Worm (Caenorhabditis elegans) whole organism, mixed stage, embryonic: ENCODE results near the gene nmr-1.

Experiments
- M03D4.4 ChIP-seq: sonication (generic microtip); optimal IDR thresholded peaks from 2 replicates; lab custom pipeline; 2017; ENCODE audit warnings: mild to moderate bottlenecking, missing genetic modification characterization, missing compliant biosample characterization
- bed-3 ChIP-seq: fragments of 200-800 bp; sonication (Bioruptor generic); optimal IDR thresholded peaks from 3 replicates; lab custom pipeline; 2018; ENCODE audit warnings: mild to moderate bottlenecking, missing genetic modification characterization, moderate library complexity, missing compliant biosample characterization
- blmp-1 ChIP-seq: fragments of 150-350 bp; optimal IDR thresholded peaks from 2 replicates; lab custom pipeline; 2014; ENCODE audit warnings: missing biosample characterization, missing genetic modification characterization
- ceh-39 ChIP-seq: fragments of 150-350 bp; optimal IDR thresholded peaks from 2 replicates; lab custom pipeline; 2014; ENCODE audit warnings: missing biosample characterization, missing genetic modification characterization
- ceh-43 ChIP-seq: fragments of 200-800 bp; sonication (Bioruptor generic); optimal IDR thresholded peaks from 2 replicates; lab custom pipeline; 2018; ENCODE audit warnings: mild to moderate bottlenecking, missing genetic modification characterization, moderate library complexity, missing compliant biosample characterization
- ceh-83 ChIP-seq: fragments of 200-800 bp; sonication (Bioruptor generic); optimal IDR thresholded peaks from 2 replicates; lab custom pipeline; 2018; ENCODE audit warnings: mild to moderate bottlenecking, missing genetic modification characterization, missing compliant biosample characterization
- cnd-1 ChIP-seq: fragments of 200-800 bp; sonication (Bioruptor generic); optimal IDR thresholded peaks from 2 replicates; lab custom pipeline; 2018; ENCODE audit warnings: mild to moderate bottlenecking, missing genetic modification characterization, missing compliant biosample characterization
- drap-1 ChIP-seq: fragments of 200-800 bp; sonication (Bioruptor generic); optimal IDR thresholded peaks from 3 replicates; lab custom pipeline; 2018; ENCODE audit warnings: mild to moderate bottlenecking, missing genetic modification characterization, missing compliant biosample characterization
- elt-1 ChIP-seq: sonication (generic microtip); optimal IDR thresholded peaks from 2 replicates; lab custom pipeline; 2017; ENCODE audit warnings: missing genetic modification characterization, mild to moderate bottlenecking, missing compliant biosample characterization, antibody characterized with exemption, moderate library complexity, borderline replicate concordance; ENCODE audit not compliant: insufficient read depth
- elt-3 ChIP-seq: fragments of 150-350 bp; optimal IDR thresholded peaks from 2 replicates; lab custom pipeline; 2014; ENCODE audit warnings: missing biosample characterization, missing genetic modification characterization
- flh-1 ChIP-seq: fragments of 200-800 bp; sonication (Bioruptor generic); optimal IDR thresholded peaks from 2 replicates; lab custom pipeline; 2018; ENCODE audit warnings: mild to moderate bottlenecking, missing genetic modification characterization, moderate library complexity, missing compliant biosample characterization
- ham-2 ChIP-seq: fragments of 200-800 bp; sonication (Bioruptor generic); optimal IDR thresholded peaks from 2 replicates; lab custom pipeline; 2018; ENCODE audit warnings: mild to moderate bottlenecking, missing genetic modification characterization, missing compliant biosample characterization
- hlh-1 ChIP-seq: fragments of 150-350 bp; optimal IDR thresholded peaks from 2 replicates; lab custom pipeline; 2014; ENCODE audit warnings: missing biosample characterization, missing genetic modification reagents, missing genetic modification characterization
- mab-5 ChIP-seq: fragments of 150-350 bp; optimal IDR thresholded peaks from 2 replicates; lab custom pipeline; 2014; ENCODE audit warnings: missing biosample characterization, missing genetic modification characterization
- mls-2 ChIP-seq: sonication (generic microtip); optimal IDR thresholded peaks from 2 replicates; lab custom pipeline; 2016; ENCODE audit warnings: mild to moderate bottlenecking, missing genetic modification characterization, moderate library complexity, missing compliant biosample characterization
- nhr-12 ChIP-seq: fragments of 150-350 bp; optimal IDR thresholded peaks from 2 replicates; lab custom pipeline; 2014; ENCODE audit warnings: missing biosample characterization, missing genetic modification characterization
- nhr-2 ChIP-seq: fragments of 150-350 bp; optimal IDR thresholded peaks from 2 replicates; lab custom pipeline; 2014; ENCODE audit warnings: missing biosample characterization, missing genetic modification characterization
- nhr-28 ChIP-seq: fragments of 150-350 bp; optimal IDR thresholded peaks from 2 replicates; lab custom pipeline; 2014; ENCODE audit warnings: missing biosample characterization, missing genetic modification characterization
- nhr-76 ChIP-seq: sonication (generic microtip); optimal IDR thresholded peaks from 2 replicates; lab custom pipeline; 2017; ENCODE audit warnings: missing biosample characterization, missing genetic modification characterization
- pha-4 ChIP-seq: fragments of 150-350 bp; optimal IDR thresholded peaks from 2 replicates; lab custom pipeline; 2018; ENCODE audit warnings: missing biosample characterization, missing genetic modification reagents, missing genetic modification characterization
- sem-2 ChIP-seq: fragments of 200-800 bp; sonication (Bioruptor generic); optimal IDR thresholded peaks from 2 replicates; lab custom pipeline; 2018; ENCODE audit warnings: mild to moderate bottlenecking, missing genetic modification characterization, missing compliant biosample characterization
- tbx-8 ChIP-seq: fragments of 200-800 bp; sonication (Bioruptor generic); optimal IDR thresholded peaks from 2 replicates; lab custom pipeline; 2018; ENCODE audit warnings: mild to moderate bottlenecking, missing genetic modification characterization, moderate library complexity, missing compliant biosample characterization
- unc-120 ChIP-seq: sonication (generic microtip); optimal IDR thresholded peaks from 2 replicates; lab custom pipeline; 2017; ENCODE audit warnings: missing genetic modification characterization, missing compliant biosample characterization; ENCODE audit not compliant: poor library complexity, severe bottlenecking
- unc-39 ChIP-seq: fragments of 150-350 bp; optimal IDR thresholded peaks from 2 replicates; lab custom pipeline; 2014; ENCODE audit warnings: missing biosample characterization, missing genetic modification characterization
- unc-62 ChIP-seq: fragments of 150-350 bp; optimal IDR thresholded peaks from 2 replicates; lab custom pipeline; 2014; ENCODE audit warnings: missing biosample characterization, missing genetic modification reagents, missing genetic modification characterization
- zip-8 ChIP-seq: fragments of 150-350 bp; optimal IDR thresholded peaks from 2 replicates; lab custom pipeline; 2014; ENCODE audit warnings: missing biosample characterization, missing genetic modification characterization

Gene nmr-1

ce11 chrII:5417905-5418304 is 28.5 kb downstream of the nmr-1 start:
- TF ChIP-seq tbx-8 (GFP tag; lab: Kevin White, UChicago) (no peak), unc-39 (tag; lab: Kevin White, UChicago) (no peak), unc-62 (GFP tag; lab: Kevin White, UChicago) (peak; percentile 94)

ce11 chrII:5416204-5416764 is 30.1 kb downstream of the nmr-1 start, which contains the start of gene EEED8.2:
TSS of gene EEED8.2 (plus strand) at chrII:5416714.
- TF ChIP-seq unc-62 (GFP tag; lab: Kevin White, UChicago): peak; percentile 92
- TF ChIP-seq nhr-2 (tag; lab: Kevin White, UChicago): peak; percentile 14
- TF ChIP-seq mab-5 (tag; lab: Kevin White, UChicago): peak; percentile 64
- TF ChIP-seq M03D4.4 (tag; lab: Kevin White, UChicago): no peak
- TF ChIP-seq elt-3 (tag; lab: Kevin White, UChicago): no peak
- peak; percentile 18 for TF ChIP-seq pha-4

- TF ChIP-seq unc-62 (GFP tag; lab: Kevin White, UChicago): no peak
- no peak for TF ChIP-seq ceh-39
- no peak for TF ChIP-seq cnd-1 (tag; lab: Kevin White, UChicago)
- no peak for TF ChIP-seq nhr-28
- TF ChIP-seq unc-39 (tag; lab: Kevin White, UChicago): no peak
- TF ChIP-seq nhr-12 (tag; lab: Kevin White, UChicago): no peak
- TF ChIP-seq mls-2 (tag; lab: Kevin White, UChicago): no peak
- no peak for TF ChIP-seq unc-120 (tag; lab: Kevin White, UChicago)
- TF ChIP-seq ham-2 (GFP tag; lab: Kevin White, UChicago): no peak
- TF ChIP-seq mab-5 (tag; lab: Kevin White, UChicago): no peak
- TF ChIP-seq pha-4: no peak
- no peak for TF ChIP-seq drap-1 (GFP tag; lab: Kevin White, UChicago)
Measured at ce11 chrII:5414040-5414439, 32.4 kb downstream of the nmr-1 start, which contains the start of the genes EEED8.14 and EEED8.3. TSS of gene EEED8.14 (minus strand) at chrII:5414052. TSS of gene EEED8.3 (plus strand) at chrII:5414276.

ce11 chrII:5412467-5412866 is 33.9 kb downstream of the nmr-1 start, which contains the start of the genes EEED8.13 and EEED8.18:
TSS of gene EEED8.13 (minus strand) at chrII:5412567.
TSS of gene EEED8.18 (minus strand) at chrII:5412610.
- TF ChIP-seq unc-39 (tag; lab: Kevin White, UChicago) (no peak), drap-1 (GFP tag; lab: Kevin White, UChicago) (no peak), zip-8 (tag; lab: Kevin White, UChicago) (peak; percentile 32), ceh-43 (GFP tag; lab: Kevin White, UChicago) (no peak), bed-3 (GFP tag; lab: Kevin White, UChicago) (no peak)

- TF ChIP-seq nhr-76 (tag; lab: Kevin White, UChicago) (no peak), tbx-8 (GFP tag; lab: Kevin White, UChicago) (no peak), mab-5 (tag; lab: Kevin White, UChicago) (no peak), blmp-1 (tag; lab: Kevin White, UChicago) (no peak), ceh-83 (no peak), unc-62 (GFP tag; lab: Kevin White, UChicago) (no peak), hlh-1 (no peak), M03D4.4 (tag; lab: Kevin White, UChicago) (no peak), elt-1 (tag; lab: Kevin White, UChicago) (no peak), mls-2 (tag; lab: Kevin White, UChicago) (no peak), bed-3 (GFP tag; lab: Kevin White, UChicago) (no peak), cnd-1 (tag; lab: Kevin White, UChicago) (no peak), ham-2 (GFP tag; lab: Kevin White, UChicago) (no peak), flh-1 (GFP tag; lab: Kevin White, UChicago) (no peak), unc-39 (tag; lab: Kevin White, UChicago) (no peak), ceh-39 (no peak), sem-2 (no peak), nhr-2 (tag; lab: Kevin White, UChicago) (no peak), nhr-28 (no peak), pha-4 (no peak)
- TF ChIP-seq, all 35 proteins: peak for 0
Measured at ce11 chrII:5408924-5409323, 37.5 kb downstream of the nmr-1 start, which contains the start of the genes EEED8.12 and EEED8.4. TSS of gene EEED8.12 (minus strand) at chrII:5409024. TSS of gene EEED8.4 (plus strand) at chrII:5409319.

ce11 chrII:5407548-5407947 is 38.9 kb downstream of the nmr-1 start, which contains the start of gene clec-141:
TSS of gene clec-141 (minus strand) at chrII:5407648.
- TF ChIP-seq nhr-12 (tag; lab: Kevin White, UChicago): no peak
- no peak for TF ChIP-seq drap-1 (GFP tag; lab: Kevin White, UChicago)
- TF ChIP-seq flh-1 (GFP tag; lab: Kevin White, UChicago): no peak
- no peak for TF ChIP-seq ceh-39
- TF ChIP-seq blmp-1 (tag; lab: Kevin White, UChicago): no peak
- TF ChIP-seq sem-2: no peak
- no peak for TF ChIP-seq ham-2 (GFP tag; lab: Kevin White, UChicago)
- TF ChIP-seq ceh-83: no peak
- TF ChIP-seq elt-3 (tag; lab: Kevin White, UChicago): no peak
- TF ChIP-seq cnd-1 (tag; lab: Kevin White, UChicago): no peak
